Fruit fly (Drosophila melanogaster) whole organism, embryonic: ENCODE measurements around the gene CG17233.
A peak's percentile ranks its signal among the peaks of the same experiment; 100 is the strongest.

Source experiments
- CG10209 ChIP-seq: fragments of 200-800 bp; sonication (Bioruptor generic); optimal IDR thresholded peaks from 3 replicates; lab custom pipeline; 2017; ENCODE audit warnings: missing biosample characterization, mild to moderate bottlenecking, missing genetic modification characterization, missing genetic modification reagents
- CG10274 ChIP-seq: fragments of 200-800 bp; sonication (Bioruptor generic); optimal IDR thresholded peaks from 3 replicates; lab custom pipeline; 2017; ENCODE audit warnings: missing biosample characterization, mild to moderate bottlenecking, missing genetic modification characterization
- CG10959 ChIP-seq: fragments of 200-800 bp; sonication (Bioruptor generic); IDR thresholded peaks from 2 replicates; pipeline ENCODE4 v1.3.6; 2022; ENCODE audit warnings: missing biosample characterization, missing genetic modification characterization
- CG13296 ChIP-seq: fragments of 200-800 bp; sonication (Bioruptor generic); optimal IDR thresholded peaks from 3 replicates; lab custom pipeline; 2018; ENCODE audit warnings: missing biosample characterization, mild to moderate bottlenecking, missing genetic modification characterization
- CG14014 ChIP-seq: fragments of 200-800 bp; sonication (Bioruptor generic); IDR thresholded peaks from 2 replicates; pipeline ENCODE4 v1.3.6; 2022; ENCODE audit warnings: missing biosample characterization, missing genetic modification characterization
- CG1603 ChIP-seq: fragments of 200-800 bp; sonication (Bioruptor generic); optimal IDR thresholded peaks from 2 replicates; lab custom pipeline; 2019; ENCODE audit warnings: missing biosample characterization, mild to moderate bottlenecking, missing genetic modification characterization, moderate library complexity
- CG2202 ChIP-seq: fragments of 200-800 bp; sonication (Bioruptor generic); optimal IDR thresholded peaks from 2 replicates; lab custom pipeline; 2018; ENCODE audit warnings: missing biosample characterization, mild to moderate bottlenecking, missing genetic modification characterization
- CG2875 ChIP-seq: fragments of 200-800 bp; sonication (Bioruptor generic); optimal IDR thresholded peaks from 2 replicates; lab custom pipeline; 2017; ENCODE audit warnings: missing biosample characterization, mild to moderate bottlenecking, missing genetic modification characterization, missing genetic modification reagents
- CG30020 ChIP-seq: fragments of 200-800 bp; optimal IDR thresholded peaks from 2 replicates; lab custom pipeline; 2019; ENCODE audit warnings: missing biosample characterization, mild to moderate bottlenecking, missing genetic modification characterization, moderate library complexity
- CG31441 ChIP-seq: fragments of 200-800 bp; sonication (Bioruptor generic); IDR thresholded peaks from 2 replicates; pipeline ENCODE4 v1.3.6; 2022; ENCODE audit warnings: missing biosample characterization, missing genetic modification characterization
- CG3163 ChIP-seq: fragments of 200-800 bp; sonication (Bioruptor generic); optimal IDR thresholded peaks from 3 replicates; lab custom pipeline; 2016; ENCODE audit warnings: missing biosample characterization, missing genetic modification characterization
- CG42726 ChIP-seq: fragments of 200-800 bp; sonication (Bioruptor generic); IDR thresholded peaks from 2 replicates; pipeline ENCODE4 v1.3.6; 2022; ENCODE audit warnings: missing biosample characterization, missing genetic modification characterization; ENCODE audit not compliant: partially characterized antibody
- CG6254 ChIP-seq: fragments of 200-800 bp; sonication (Bioruptor generic); optimal IDR thresholded peaks from 3 replicates; lab custom pipeline; 2017; ENCODE audit warnings: mild to moderate bottlenecking, missing biosample characterization, missing genetic modification reagents, missing genetic modification characterization
- CG6654 ChIP-seq: fragments of 200-800 bp; sonication (Bioruptor generic); optimal IDR thresholded peaks from 2 replicates; lab custom pipeline; 2017; ENCODE audit warnings: missing biosample characterization, mild to moderate bottlenecking, missing genetic modification characterization
- CG8359 ChIP-seq: fragments of 200-800 bp; sonication (Bioruptor generic); optimal IDR thresholded peaks from 2 replicates; lab custom pipeline; 2017; ENCODE audit warnings: missing biosample characterization, mild to moderate bottlenecking, missing genetic modification characterization, borderline replicate concordance
- CG8388 ChIP-seq: fragments of 200-800 bp; sonication (Bioruptor generic); optimal IDR thresholded peaks from 2 replicates; lab custom pipeline; 2019; ENCODE audit warnings: missing biosample characterization, mild to moderate bottlenecking, missing genetic modification characterization, moderate library complexity
- CG9727 ChIP-seq: fragments of 200-800 bp; sonication (Bioruptor generic); optimal IDR thresholded peaks from 3 replicates; lab custom pipeline; 2017; ENCODE audit warnings: missing biosample characterization, mild to moderate bottlenecking, missing genetic modification characterization
- CG9797 ChIP-seq: fragments of 200-800 bp; sonication (Bioruptor generic); optimal IDR thresholded peaks from 3 replicates; lab custom pipeline; 2018; ENCODE audit warnings: missing biosample characterization, mild to moderate bottlenecking, missing genetic modification characterization
- Dbx ChIP-seq: fragments of 200-800 bp; sonication (Bioruptor generic); IDR thresholded peaks from 3 replicates; pipeline ENCODE4 v1.3.6; 2022; ENCODE audit warnings: missing biosample characterization, missing genetic modification characterization
- Eip74EF ChIP-seq, 2 experiments: fragments of 200-800 bp in 1 of 2; fragments of >200 bp in 1 of 2; sonication (Bioruptor generic) in 1 of 2; optimal IDR thresholded peaks; 2 replicates each; lab custom pipeline; 2017 to 2019; ENCODE audit warnings: missing biosample characterization in 2 of 2, missing genetic modification characterization in 2 of 2, mild to moderate bottlenecking in 1 of 2, moderate library complexity in 1 of 2
- Max ChIP-seq: fragments of 200-800 bp; sonication (Bioruptor generic); optimal IDR thresholded peaks from 2 replicates; lab custom pipeline; 2016; ENCODE audit warnings: missing biosample characterization, mild to moderate bottlenecking, missing genetic modification characterization
- Meics ChIP-seq: fragments of 200-800 bp; sonication (Bioruptor generic); optimal IDR thresholded peaks from 2 replicates; lab custom pipeline; 2017; ENCODE audit warnings: missing biosample characterization, mild to moderate bottlenecking, missing genetic modification characterization
- Myb ChIP-seq: fragments of 200-800 bp; sonication (Bioruptor generic); optimal IDR thresholded peaks from 2 replicates; lab custom pipeline; 2016; ENCODE audit warnings: missing biosample characterization, missing genetic modification characterization
- Nf-YC ChIP-seq: fragments of 200-800 bp; optimal IDR thresholded peaks from 3 replicates; lab custom pipeline; 2019; ENCODE audit warnings: missing biosample characterization, mild to moderate bottlenecking, missing genetic modification characterization, moderate library complexity
- Side ChIP-seq: fragments of 200-800 bp; sonication (Bioruptor generic); optimal IDR thresholded peaks from 2 replicates; lab custom pipeline; 2016; ENCODE audit warnings: missing biosample characterization, missing genetic modification characterization
- Sox100B ChIP-seq: fragments of 200-800 bp; sonication (Bioruptor generic); optimal IDR thresholded peaks from 3 replicates; lab custom pipeline; 2018; ENCODE audit warnings: missing biosample characterization, mild to moderate bottlenecking, missing genetic modification characterization
- Ssrp ChIP-seq: fragments of 200-800 bp; sonication (Bioruptor generic); optimal IDR thresholded peaks from 2 replicates; lab custom pipeline; 2018; ENCODE audit warnings: missing biosample characterization, mild to moderate bottlenecking, missing genetic modification characterization, moderate library complexity
- YL-1 ChIP-seq: fragments of 200-800 bp; sonication (Bioruptor generic); optimal IDR thresholded peaks from 3 replicates; lab custom pipeline; 2017; ENCODE audit warnings: missing biosample characterization, mild to moderate bottlenecking, missing genetic modification characterization
- ab ChIP-seq: fragments of 200-800 bp; sonication (Bioruptor generic); optimal IDR thresholded peaks from 2 replicates; lab custom pipeline; 2016; ENCODE audit warnings: missing biosample characterization, missing genetic modification characterization
- az2 ChIP-seq: fragments of 200-800 bp; sonication (Bioruptor generic); optimal IDR thresholded peaks from 3 replicates; lab custom pipeline; 2016; ENCODE audit warnings: missing biosample characterization, missing genetic modification characterization
- bigmax ChIP-seq: fragments of 200-800 bp; sonication (Bioruptor generic); optimal IDR thresholded peaks from 2 replicates; lab custom pipeline; 2018; ENCODE audit warnings: missing biosample characterization, mild to moderate bottlenecking, missing genetic modification characterization
- cg ChIP-seq: fragments of 200-800 bp; sonication (Bioruptor generic); optimal IDR thresholded peaks from 3 replicates; lab custom pipeline; 2019; ENCODE audit warnings: missing biosample characterization, mild to moderate bottlenecking, missing genetic modification characterization, moderate library complexity
- cwo ChIP-seq: fragments of 200-800 bp; sonication (Bioruptor generic); optimal IDR thresholded peaks from 3 replicates; lab custom pipeline; 2017; ENCODE audit warnings: missing biosample characterization, missing genetic modification characterization, mild to moderate bottlenecking, moderate library complexity, missing genetic modification reagents
- dati ChIP-seq: fragments of 200-800 bp; sonication (Bioruptor generic); IDR thresholded peaks from 2 replicates; pipeline ENCODE4 v1.3.6; 2022; ENCODE audit warnings: missing biosample characterization, missing genetic modification characterization
- dimm ChIP-seq: fragments of 200-800 bp; sonication (Bioruptor generic); IDR thresholded peaks from 2 replicates; pipeline ENCODE4 v1.3.6; 2022; ENCODE audit warnings: missing biosample characterization, missing genetic modification characterization
- eve ChIP-seq, 2 experiments: fragments of >200 bp; optimal IDR thresholded peaks; 2 replicates each; lab custom pipeline; 2017; ENCODE audit warnings: missing biosample characterization in 2 of 2, missing genetic modification characterization in 2 of 2
- ftz-f1 ChIP-seq: fragments of 200-800 bp; sonication (Bioruptor generic); optimal IDR thresholded peaks from 2 replicates; lab custom pipeline; 2016; ENCODE audit warnings: missing biosample characterization, missing genetic modification characterization
- gcm2 ChIP-seq: fragments of 200-800 bp; sonication (Bioruptor generic); optimal IDR thresholded peaks from 2 replicates; lab custom pipeline; 2016; ENCODE audit warnings: missing biosample characterization, missing genetic modification characterization
- gem ChIP-seq: fragments of 200-800 bp; sonication (Bioruptor generic); optimal IDR thresholded peaks from 2 replicates; lab custom pipeline; 2019; ENCODE audit warnings: missing biosample characterization, mild to moderate bottlenecking, missing genetic modification characterization, moderate library complexity
- gsb-n ChIP-seq: fragments of 200-800 bp; sonication (Bioruptor generic); optimal IDR thresholded peaks from 3 replicates; lab custom pipeline; 2018; ENCODE audit warnings: missing biosample characterization, mild to moderate bottlenecking, missing genetic modification characterization
- h ChIP-seq: fragments of >200 bp; optimal IDR thresholded peaks from 2 replicates; lab custom pipeline; 2017
- hkb ChIP-seq, 2 experiments: fragments of 200-800 bp in 1 of 2; fragments of >200 bp in 1 of 2; sonication (Bioruptor generic) in 1 of 2; IDR thresholded peaks in 1 of 2; optimal IDR thresholded peaks in 1 of 2; 2 replicates each; pipeline versions ENCODE4 v1.3.6 to Lab custom; 2017 to 2022; ENCODE audit warnings: missing biosample characterization in 1 of 2, missing genetic modification characterization in 1 of 2
- insv ChIP-seq, 2 experiments: fragments of 200-800 bp; sonication (Bioruptor generic); optimal IDR thresholded peaks; 3 replicates each; lab custom pipeline; 2016 to 2018; ENCODE audit warnings: missing biosample characterization in 2 of 2, missing genetic modification characterization in 2 of 2
- odd ChIP-seq: fragments of 200-800 bp; sonication (Bioruptor generic); optimal IDR thresholded peaks from 2 replicates; lab custom pipeline; 2017; ENCODE audit warnings: missing biosample characterization, mild to moderate bottlenecking, missing genetic modification characterization
- pnt ChIP-seq: fragments of 200-800 bp; sonication (Bioruptor generic); optimal IDR thresholded peaks from 3 replicates; lab custom pipeline; 2016; ENCODE audit warnings: missing biosample characterization, missing genetic modification characterization
- pum ChIP-seq: fragments of 200-800 bp; sonication (Bioruptor generic); optimal IDR thresholded peaks from 2 replicates; lab custom pipeline; 2016; ENCODE audit warnings: missing biosample characterization, missing genetic modification characterization
- row ChIP-seq: fragments of 200-800 bp; sonication (Bioruptor generic); IDR thresholded peaks from 3 replicates; pipeline ENCODE4 v1.3.6; 2022; ENCODE audit warnings: missing biosample characterization, missing genetic modification characterization
- schlank ChIP-seq: fragments of 200-800 bp; sonication (Bioruptor generic); optimal IDR thresholded peaks from 2 replicates; lab custom pipeline; 2018; ENCODE audit warnings: missing biosample characterization, mild to moderate bottlenecking, missing genetic modification characterization
- sim ChIP-seq: fragments of 200-800 bp; sonication (Bioruptor generic); IDR thresholded peaks from 2 replicates; pipeline ENCODE4 v1.3.6; 2022; ENCODE audit warnings: missing biosample characterization, missing genetic modification characterization
- tgo ChIP-seq: fragments of 200-800 bp; sonication (Bioruptor generic); IDR thresholded peaks from 3 replicates; pipeline ENCODE4 v1.3.6; 2022; ENCODE audit warnings: missing biosample characterization, missing genetic modification characterization
- usp ChIP-seq: fragments of >200 bp; optimal IDR thresholded peaks from 2 replicates; lab custom pipeline; 2017; ENCODE audit warnings: missing biosample characterization, missing genetic modification characterization

Gene CG17233

DNA sequence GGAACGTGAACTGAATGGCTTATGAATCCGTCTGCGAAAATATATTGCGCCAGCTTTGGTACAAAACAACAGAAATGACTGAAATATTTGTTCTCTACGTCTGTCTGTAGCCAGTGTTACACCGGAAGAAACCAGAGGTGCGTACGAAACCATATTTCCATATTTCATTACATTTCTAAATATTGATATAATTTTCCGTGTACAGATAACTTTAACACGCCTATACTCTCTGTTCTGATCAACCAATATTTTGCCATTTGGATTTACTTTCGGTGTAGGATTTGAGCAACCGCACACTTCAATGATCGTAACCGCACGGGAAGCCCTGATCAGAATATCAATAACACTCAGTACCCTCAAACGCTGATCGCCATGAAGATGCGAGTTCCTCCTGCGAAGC is 47.0 kb downstream of the CG17233 start (continued):
- TF ChIP-seq sim (no peak), dati (GFP tag; lab: Robert Waterston, UW) (no peak), CG13296 (GFP tag; lab: Kevin White, UChicago) (no peak), ftz-f1 (no peak), CG10209 (peak; percentile 26), usp (GFP tag; lab: Kevin White, UChicago) (no peak), gcm2 (no peak), Meics (GFP tag; lab: Kevin White, UChicago) (peak; percentile 53), Sox100B (GFP tag; lab: Kevin White, UChicago) (no peak), eve (GFP tag; optimal IDR thresholded peaks at IDR 0.05; lab: Kevin White, UChicago) (no peak), CG8388 (peak; percentile 11), cg (GFP tag; lab: Kevin White, UChicago) (no peak), gsb-n (tag; lab: Kevin White, UChicago) (no peak), pnt (peak; percentile 21), Max (GFP tag; lab: Kevin White, UChicago) (no peak), CG6254 (no peak), bigmax (GFP tag; lab: Kevin White, UChicago) (no peak), CG3163 (GFP tag; lab: Kevin White, UChicago) (no peak), row (GFP tag; lab: Robert Waterston, UW) (peak; percentile 68), CG14014 (GFP tag; lab: Robert Waterston, UW) (peak; percentile 65), Nf-YC (tag; lab: Kevin White, UChicago) (no peak), Myb (GFP tag; lab: Kevin White, UChicago) (no peak), CG10274 (no peak), az2 (GFP tag; lab: Kevin White, UChicago) (peak; percentile 1), CG31441 (GFP tag; lab: Robert Waterston, UW) (no peak), h (lab: Kevin White, UChicago) (no peak), schlank (tag; lab: Kevin White, UChicago) (no peak), odd (GFP tag; lab: Kevin White, UChicago) (no peak), gem (tag; lab: Kevin White, UChicago) (peak; percentile 62), cwo (peak; percentile 37), pum (GFP tag; lab: Kevin White, UChicago) (peak; percentile 14), CG9727 (GFP tag; lab: Kevin White, UChicago) (peak; percentile 27), CG42726 (GFP tag; lab: Robert Waterston, UW) (no peak), Ssrp (tag; lab: Kevin White, UChicago) (peak; percentile 9), CG9797 (GFP tag; lab: Kevin White, UChicago) (no peak), insv (GFP tag; optimal IDR thresholded peaks at IDR 0.05; lab: Kevin White, UChicago) (no peak), dimm (GFP tag; lab: Robert Waterston, UW) (no peak), CG2202 (tag; lab: Kevin White, UChicago) (no peak), hkb (optimal IDR thresholded peaks at IDR 0.05; lab: Kevin White, UChicago) (no peak), hkb (GFP tag; IDR thresholded peaks at IDR 0.05; lab: Robert Waterston, UW) (no peak), CG10959 (peak; percentile 41; the same call in 1 of the 2 replicates), CG2875 (no peak), Eip74EF (GFP tag; optimal IDR thresholded peaks at IDR 0.05; lab: Kevin White, UChicago) (no peak), YL-1 (GFP tag; lab: Kevin White, UChicago) (no peak), Dbx (GFP tag; lab: Robert Waterston, UW) (peak; percentile 46; the same call in 1 of the 3 replicates), tgo (GFP tag; lab: Robert Waterston, UW) (peak; percentile 59; the same call in 2 of the 3 replicates), CG8359 (no peak), CG6654 (GFP tag; lab: Kevin White, UChicago) (no peak), CG1603 (peak; percentile 60), CG30020 (tag; lab: Kevin White, UChicago) (no peak), Side (GFP tag; lab: Kevin White, UChicago) (no peak), ab (GFP tag; lab: Kevin White, UChicago) (no peak)
